Worm (Caenorhabditis elegans) whole organism, L4/young adult: ENCODE data around the gene pmp-5.

ENCODE experiments used
- dao-5 ChIP-seq: sonication (generic microtip); optimal IDR thresholded peaks from 2 replicates; lab custom pipeline; 2016; ENCODE audit warnings: missing genotype, missing genetic modification characterization, moderate library complexity, missing compliant biosample characterization
- him-1 ChIP-seq: sonication (generic microtip); optimal IDR thresholded peaks from 2 replicates; lab custom pipeline; 2016; ENCODE audit warnings: missing genotype, missing genetic modification reagents, missing genetic modification characterization, missing compliant biosample characterization

ce11 chrV:6665751-6666150 lies at the start of gene pmp-5:
- no peak for TF ChIP-seq him-1 (tag; lab: Kevin White, UChicago)
- TF ChIP-seq dao-5: no peak
